Worm (Caenorhabditis elegans) whole organism, young adult: ENCODE measurements around the gene T06E8.2.

Source experiments
- B0035.1 ChIP-seq: sonication (generic microtip); optimal IDR thresholded peaks from 2 replicates; lab custom pipeline; 2016; ENCODE audit warnings: missing genetic modification characterization, mild to moderate bottlenecking, missing compliant biosample characterization, missing genotype, missing genetic modification reagents
- aptf-3 ChIP-seq: fragments of 200-800 bp; sonication (Bioruptor generic); IDR thresholded peaks from 2 replicates; pipeline ENCODE4 v1.3.6; 2022; ENCODE audit warnings: missing genetic modification characterization, missing compliant biosample characterization
- cebp-2 ChIP-seq: fragments of 200-800 bp; sonication (Bioruptor generic); IDR thresholded peaks from 2 replicates; pipeline ENCODE4 v1.3.6; 2022; ENCODE audit warnings: missing genetic modification characterization, missing compliant biosample characterization
- dpl-1 ChIP-seq: fragments of 150-350 bp; optimal IDR thresholded peaks from 2 replicates; lab custom pipeline; 2014; ENCODE audit warnings: missing biosample characterization, missing genetic modification reagents, missing genetic modification characterization
- efl-1 ChIP-seq: fragments of 150-350 bp; optimal IDR thresholded peaks from 2 replicates; lab custom pipeline; 2014; ENCODE audit warnings: missing biosample characterization, missing genetic modification reagents, missing genetic modification characterization
- fkh-3 ChIP-seq: sonication (generic microtip); optimal IDR thresholded peaks from 2 replicates; lab custom pipeline; 2016; ENCODE audit warnings: mild to moderate bottlenecking, missing genetic modification characterization, missing compliant biosample characterization
- hmg-1.2 ChIP-seq: fragments of 200-800 bp; sonication (Bioruptor generic); IDR thresholded peaks from 2 replicates; pipeline ENCODE4 v1.3.6; 2022; ENCODE audit warnings: missing genetic modification reagents, missing genetic modification characterization, missing compliant biosample characterization
- nhr-120 ChIP-seq: fragments of 200-800 bp; sonication (Bioruptor generic); IDR thresholded peaks from 2 replicates; pipeline ENCODE4 v1.3.6; 2022; ENCODE audit warnings: missing genetic modification characterization, missing compliant biosample characterization
- pha-4 ChIP-seq: fragments of 150-350 bp; sonication (generic microtip); optimal IDR thresholded peaks from 2 replicates; lab custom pipeline; 2014; ENCODE audit warnings: missing biosample characterization, missing genetic modification reagents, missing genetic modification characterization
- unc-62 ChIP-seq: fragments of 150-350 bp; optimal IDR thresholded peaks from 2 replicates; lab custom pipeline; 2014; ENCODE audit warnings: missing biosample characterization, missing genetic modification reagents, missing genetic modification characterization
- ztf-18 ChIP-seq: sonication (generic microtip); optimal IDR thresholded peaks from 2 replicates; lab custom pipeline; 2016; ENCODE audit warnings: missing genotype, mild to moderate bottlenecking, missing genetic modification characterization, missing compliant biosample characterization

- no peak for TF ChIP-seq ztf-18 (tag; lab: Kevin White, UChicago)
- no peak for TF ChIP-seq B0035.1 (tag; lab: Kevin White, UChicago)
- no peak for TF ChIP-seq hmg-1.2 (GFP tag; lab: Robert Waterston, UW)
- no peak for TF ChIP-seq unc-62 (GFP tag; lab: Kevin White, UChicago)
- no peak for TF ChIP-seq pha-4 (tag; lab: Kevin White, UChicago)
- TF ChIP-seq nhr-120 (GFP tag; lab: Robert Waterston, UW): no peak
- TF ChIP-seq aptf-3 (GFP tag; lab: Robert Waterston, UW): no peak
- TF ChIP-seq fkh-3 (tag; lab: Kevin White, UChicago): no peak
- TF ChIP-seq dpl-1 (GFP tag; lab: Kevin White, UChicago): no peak
- TF ChIP-seq efl-1 (GFP tag; lab: Kevin White, UChicago): no peak
- TF ChIP-seq cebp-2 (GFP tag; lab: Robert Waterston, UW): no peak
Measured at ce11 chrV:10007484-10007883, 28.7 kb downstream of the T06E8.2 start.
